Worm (Caenorhabditis elegans) whole organism, mixed stage, embryonic: ENCODE data around the gene sdz-37.

Source experiments
- lin-13 ChIP-seq: fragments of 150-350 bp; optimal IDR thresholded peaks from 2 replicates; lab custom pipeline; 2014; ENCODE audit warnings: missing biosample characterization, missing genetic modification characterization
- lsy-2 ChIP-seq: fragments of 150-350 bp; optimal IDR thresholded peaks from 2 replicates; lab custom pipeline; 2014; ENCODE audit warnings: missing biosample characterization, missing genetic modification characterization
- mab-5 ChIP-seq: fragments of 150-350 bp; optimal IDR thresholded peaks from 2 replicates; lab custom pipeline; 2014; ENCODE audit warnings: missing biosample characterization, missing genetic modification characterization
- nhr-28 ChIP-seq: fragments of 150-350 bp; optimal IDR thresholded peaks from 2 replicates; lab custom pipeline; 2014; ENCODE audit warnings: missing biosample characterization, missing genetic modification characterization
- nhr-76 ChIP-seq: sonication (generic microtip); optimal IDR thresholded peaks from 2 replicates; lab custom pipeline; 2017; ENCODE audit warnings: missing biosample characterization, missing genetic modification characterization
- snpc-4 ChIP-seq: fragments of 150-350 bp; optimal IDR thresholded peaks from 2 replicates; lab custom pipeline; 2014; ENCODE audit warnings: missing biosample characterization, missing genetic modification characterization

- TF ChIP-seq snpc-4: no peak
- no peak for TF ChIP-seq nhr-28 (tag; lab: Kevin White, UChicago)
- TF ChIP-seq lsy-2 (tag; lab: Kevin White, UChicago): no peak
- no peak for TF ChIP-seq nhr-76 (tag; lab: Kevin White, UChicago)
- TF ChIP-seq lin-13: no peak
- no peak for TF ChIP-seq mab-5 (tag; lab: Kevin White, UChicago)
Observed at ce11 chrII:10445738-10446137, 18.9 kb upstream of the sdz-37 start.
